Fruit fly (Drosophila melanogaster) whole organism, embryonic: ENCODE results near the gene BckdhA.

Experiments
- Ada2b ChIP-seq: fragments of 200-800 bp; sonication (Bioruptor generic); IDR thresholded peaks from 2 replicates; pipeline ENCODE4 v1.3.6; 2022; ENCODE audit warnings: missing biosample characterization, missing genetic modification characterization
- Atf6 ChIP-seq: fragments of 200-800 bp; sonication (Bioruptor generic); IDR thresholded peaks from 2 replicates; pipeline ENCODE4 v1.3.6; 2022; ENCODE audit warnings: missing biosample characterization, missing genetic modification characterization
- BEAF-32 ChIP-seq: fragments of 200-800 bp; sonication (Bioruptor generic); optimal IDR thresholded peaks from 3 replicates; lab custom pipeline; 2017; ENCODE audit warnings: missing biosample characterization, missing genetic modification characterization, mild to moderate bottlenecking, moderate library complexity, missing genetic modification reagents
- Blimp-1 ChIP-seq: fragments of 200-800 bp; sonication (Bioruptor generic); optimal IDR thresholded peaks from 3 replicates; lab custom pipeline; 2018; ENCODE audit warnings: missing biosample characterization, missing genetic modification characterization, mild to moderate bottlenecking, moderate library complexity, missing genetic modification reagents
- BtbVII ChIP-seq: fragments of 200-800 bp; sonication (Bioruptor generic); optimal IDR thresholded peaks from 3 replicates; lab custom pipeline; 2017; ENCODE audit warnings: missing biosample characterization, mild to moderate bottlenecking, missing genetic modification characterization
- CG10209 ChIP-seq: fragments of 200-800 bp; sonication (Bioruptor generic); optimal IDR thresholded peaks from 3 replicates; lab custom pipeline; 2017; ENCODE audit warnings: missing biosample characterization, mild to moderate bottlenecking, missing genetic modification characterization, missing genetic modification reagents
- CG11456 ChIP-seq: fragments of 200-800 bp; sonication (Bioruptor generic); IDR thresholded peaks from 3 replicates; pipeline ENCODE4 v1.3.6; 2022; ENCODE audit warnings: missing biosample characterization, missing genetic modification characterization
- CG16779 ChIP-seq: fragments of 200-800 bp; sonication (Bioruptor generic); IDR thresholded peaks from 2 replicates; pipeline ENCODE4 v1.3.6; 2022; ENCODE audit warnings: missing biosample characterization, missing genetic modification characterization
- CG17385 ChIP-seq: fragments of 200-800 bp; sonication (Bioruptor generic); optimal IDR thresholded peaks from 3 replicates; lab custom pipeline; 2018; ENCODE audit warnings: missing biosample characterization, mild to moderate bottlenecking, missing genetic modification characterization
- CG18476 ChIP-seq: fragments of 200-800 bp; sonication (Bioruptor generic); optimal IDR thresholded peaks from 2 replicates; lab custom pipeline; 2016; ENCODE audit warnings: missing biosample characterization, mild to moderate bottlenecking, missing genetic modification characterization
- CG18619 ChIP-seq: fragments of 200-800 bp; sonication (Bioruptor generic); optimal IDR thresholded peaks from 3 replicates; lab custom pipeline; 2017; ENCODE audit warnings: missing biosample characterization, mild to moderate bottlenecking, missing genetic modification characterization
- CG2712 ChIP-seq: fragments of 200-800 bp; optimal IDR thresholded peaks from 3 replicates; lab custom pipeline; 2019; ENCODE audit warnings: missing biosample characterization, mild to moderate bottlenecking, missing genetic modification characterization, moderate library complexity
- CG34376 ChIP-seq: fragments of 200-800 bp; sonication (Bioruptor generic); optimal IDR thresholded peaks from 2 replicates; lab custom pipeline; 2018; ENCODE audit warnings: missing biosample characterization, mild to moderate bottlenecking, missing genetic modification characterization
- CG3995 ChIP-seq: fragments of 200-800 bp; sonication (Bioruptor generic); optimal IDR thresholded peaks from 3 replicates; lab custom pipeline; 2016; ENCODE audit warnings: missing biosample characterization, missing genetic modification characterization
- CG42726 ChIP-seq: fragments of 200-800 bp; sonication (Bioruptor generic); IDR thresholded peaks from 2 replicates; pipeline ENCODE4 v1.3.6; 2022; ENCODE audit warnings: missing biosample characterization, missing genetic modification characterization; ENCODE audit not compliant: partially characterized antibody
- CG4730 ChIP-seq: fragments of 200-800 bp; sonication (Bioruptor generic); IDR thresholded peaks from 2 replicates; pipeline ENCODE4 v1.3.6; 2022; ENCODE audit warnings: missing biosample characterization, missing genetic modification characterization
- CG7928 ChIP-seq: fragments of 200-800 bp; sonication (Bioruptor generic); optimal IDR thresholded peaks from 2 replicates; lab custom pipeline; 2017; ENCODE audit warnings: missing biosample characterization, mild to moderate bottlenecking, missing genetic modification characterization
- CG8944 ChIP-seq: fragments of 200-800 bp; sonication (Bioruptor generic); optimal IDR thresholded peaks from 3 replicates; lab custom pipeline; 2016; ENCODE audit warnings: missing biosample characterization, missing genetic modification characterization
- Dp ChIP-seq: fragments of 200-800 bp; sonication (Bioruptor generic); optimal IDR thresholded peaks from 2 replicates; lab custom pipeline; 2018; ENCODE audit warnings: missing biosample characterization, mild to moderate bottlenecking, missing genetic modification characterization, moderate library complexity
- Fer2 ChIP-seq: fragments of 200-800 bp; sonication (Bioruptor generic); optimal IDR thresholded peaks from 2 replicates; lab custom pipeline; 2018; ENCODE audit warnings: missing biosample characterization, mild to moderate bottlenecking, missing genetic modification characterization, moderate library complexity
- Gsc ChIP-seq: fragments of 200-800 bp; sonication (Bioruptor generic); IDR thresholded peaks from 2 replicates; pipeline ENCODE4 v1.3.6; 2022; ENCODE audit warnings: missing biosample characterization, missing genetic modification characterization
- Hmr ChIP-seq: fragments of 200-800 bp; sonication (Bioruptor generic); optimal IDR thresholded peaks from 3 replicates; lab custom pipeline; 2017; ENCODE audit warnings: mild to moderate bottlenecking, missing biosample characterization, missing genetic modification reagents, missing genetic modification characterization
- Hsf ChIP-seq: fragments of 200-800 bp; sonication (Bioruptor generic); optimal IDR thresholded peaks from 3 replicates; lab custom pipeline; 2016; ENCODE audit warnings: missing biosample characterization, missing genetic modification characterization
- Med ChIP-seq: fragments of 200-800 bp; sonication (Bioruptor generic); peaks from one replicate; lab custom pipeline; 2016; ENCODE audit warnings: missing biosample characterization, missing genetic modification characterization, mild to moderate bottlenecking, inconsistent platforms, moderate library complexity
- Ptx1 ChIP-seq: fragments of 200-800 bp; sonication (Bioruptor generic); IDR thresholded peaks from 2 replicates; pipeline ENCODE4 v1.3.6; 2022; ENCODE audit warnings: missing biosample characterization, missing genetic modification characterization
- Ravus ChIP-seq: fragments of 200-800 bp; sonication (Bioruptor generic); IDR thresholded peaks from 2 replicates; pipeline ENCODE4 v1.3.6; 2022; ENCODE audit warnings: missing biosample characterization, missing genetic modification characterization
- Xbp1 ChIP-seq: fragments of 200-800 bp; sonication (Bioruptor generic); optimal IDR thresholded peaks from 3 replicates; lab custom pipeline; 2016; ENCODE audit warnings: missing biosample characterization, mild to moderate bottlenecking, missing genetic modification characterization
- br ChIP-seq: fragments of >200 bp; optimal IDR thresholded peaks from 2 replicates; lab custom pipeline; 2017
- chinmo ChIP-seq: fragments of 200-800 bp; sonication (Bioruptor generic); IDR thresholded peaks from 4 replicates; pipeline ENCODE4 v1.3.6; 2022; ENCODE audit warnings: missing biosample characterization, missing genetic modification characterization; ENCODE audit not compliant: partially characterized antibody
- chm ChIP-seq: fragments of 200-800 bp; sonication (Bioruptor generic); IDR thresholded peaks from 2 replicates; pipeline ENCODE4 v1.3.6; 2022; ENCODE audit warnings: missing biosample characterization, missing genetic modification characterization
- emc ChIP-seq: fragments of 200-800 bp; sonication (Bioruptor generic); optimal IDR thresholded peaks from 2 replicates; lab custom pipeline; 2016; ENCODE audit warnings: missing biosample characterization, missing genetic modification characterization
- eve ChIP-seq, 2 experiments: fragments of >200 bp; optimal IDR thresholded peaks; 2 replicates each; lab custom pipeline; 2017; ENCODE audit warnings: missing biosample characterization in 2 of 2, missing genetic modification characterization in 2 of 2
- fd3F ChIP-seq: fragments of 200-800 bp; sonication (Bioruptor generic); optimal IDR thresholded peaks from 2 replicates; lab custom pipeline; 2018; ENCODE audit warnings: missing biosample characterization, mild to moderate bottlenecking, missing genetic modification characterization, moderate library complexity
- fd64A ChIP-seq: fragments of 200-800 bp; sonication (Bioruptor generic); optimal IDR thresholded peaks from 3 replicates; lab custom pipeline; 2018; ENCODE audit warnings: missing biosample characterization, mild to moderate bottlenecking, missing genetic modification characterization
- gem ChIP-seq: fragments of 200-800 bp; sonication (Bioruptor generic); optimal IDR thresholded peaks from 2 replicates; lab custom pipeline; 2019; ENCODE audit warnings: missing biosample characterization, mild to moderate bottlenecking, missing genetic modification characterization, moderate library complexity
- gt ChIP-seq: fragments of 200-800 bp; sonication (Bioruptor generic); IDR thresholded peaks from 2 replicates; pipeline ENCODE4 v1.3.6; 2022; ENCODE audit warnings: missing biosample characterization, missing genetic modification characterization
- ham ChIP-seq: fragments of 200-800 bp; sonication (Bioruptor generic); IDR thresholded peaks from 2 replicates; pipeline ENCODE4 v1.3.6; 2022; ENCODE audit warnings: missing biosample characterization, missing genetic modification characterization
- hkb ChIP-seq, 2 experiments: fragments of 200-800 bp in 1 of 2; fragments of >200 bp in 1 of 2; sonication (Bioruptor generic) in 1 of 2; IDR thresholded peaks in 1 of 2; optimal IDR thresholded peaks in 1 of 2; 2 replicates each; pipeline versions ENCODE4 v1.3.6 to Lab custom; 2017 to 2022; ENCODE audit warnings: missing biosample characterization in 1 of 2, missing genetic modification characterization in 1 of 2
- kah ChIP-seq: fragments of 200-800 bp; sonication (Bioruptor generic); optimal IDR thresholded peaks from 2 replicates; lab custom pipeline; 2018; ENCODE audit warnings: missing biosample characterization, mild to moderate bottlenecking, missing genetic modification characterization
- maf-S ChIP-seq: fragments of 200-800 bp; sonication (Bioruptor generic); optimal IDR thresholded peaks from 2 replicates; lab custom pipeline; 2016; ENCODE audit warnings: missing biosample characterization, missing genetic modification characterization
- nerfin-1 ChIP-seq: fragments of 200-800 bp; sonication (Bioruptor generic); optimal IDR thresholded peaks from 3 replicates; lab custom pipeline; 2019; ENCODE audit warnings: missing biosample characterization, mild to moderate bottlenecking, missing genetic modification characterization, moderate library complexity
- odd ChIP-seq: fragments of 200-800 bp; sonication (Bioruptor generic); optimal IDR thresholded peaks from 2 replicates; lab custom pipeline; 2017; ENCODE audit warnings: missing biosample characterization, mild to moderate bottlenecking, missing genetic modification characterization
- otp ChIP-seq: fragments of 200-800 bp; sonication (Bioruptor generic); IDR thresholded peaks from 3 replicates; pipeline ENCODE4, ENCODE4 v1.3.6; 2022; ENCODE audit warnings: missing biosample characterization, missing genetic modification characterization
- pita ChIP-seq: fragments of 200-800 bp; sonication (Bioruptor generic); optimal IDR thresholded peaks from 2 replicates; lab custom pipeline; 2017; ENCODE audit warnings: missing biosample characterization, mild to moderate bottlenecking, missing genetic modification characterization
- pros ChIP-seq: fragments of 200-800 bp; sonication (Bioruptor generic); optimal IDR thresholded peaks from 3 replicates; lab custom pipeline; 2019; ENCODE audit warnings: missing biosample characterization, mild to moderate bottlenecking, missing genetic modification characterization, moderate library complexity
- sd ChIP-seq: fragments of 200-800 bp; sonication (Bioruptor generic); optimal IDR thresholded peaks from 3 replicates; lab custom pipeline; 2018; ENCODE audit warnings: missing biosample characterization, mild to moderate bottlenecking, missing genetic modification characterization, moderate library complexity
- sens ChIP-seq: fragments of 200-800 bp; sonication (Bioruptor generic); peaks from one replicate; lab custom pipeline; 2016; ENCODE audit warnings: missing biosample characterization, missing genetic modification characterization
- sna ChIP-seq: fragments of 200-800 bp; sonication (Bioruptor generic); IDR thresholded peaks from 2 replicates; pipeline ENCODE4 v1.3.6; 2022; ENCODE audit warnings: missing biosample characterization, missing genetic modification characterization; ENCODE audit not compliant: partially characterized antibody
- usp ChIP-seq: fragments of >200 bp; optimal IDR thresholded peaks from 2 replicates; lab custom pipeline; 2017; ENCODE audit warnings: missing biosample characterization, missing genetic modification characterization
- wdn ChIP-seq: fragments of 200-800 bp; sonication (Bioruptor generic); IDR thresholded peaks from 2 replicates; pipeline ENCODE4 v1.3.6; 2022; ENCODE audit warnings: missing biosample characterization, missing genetic modification characterization
- zen ChIP-seq: fragments of 200-800 bp; sonication (Bioruptor generic); optimal IDR thresholded peaks from 3 replicates; lab custom pipeline; 2018; ENCODE audit warnings: missing biosample characterization, mild to moderate bottlenecking, missing genetic modification characterization, moderate library complexity
- zfh2 ChIP-seq: fragments of 200-800 bp; sonication (Bioruptor generic); optimal IDR thresholded peaks from 2 replicates; lab custom pipeline; 2016; ENCODE audit warnings: missing biosample characterization, missing genetic modification characterization

Gene BckdhA

dm6 chr3R:9600558-9600959, 45.0 kb downstream of the BckdhA start (continued):
- TF ChIP-seq Xbp1 (GFP tag; lab: Kevin White, UChicago), result no peak
- TF ChIP-seq gem (tag; lab: Kevin White, UChicago), result peak; percentile 57
- no peak for TF ChIP-seq fd64A
- peak; percentile 13; the same call in 1 of the 2 replicates for TF ChIP-seq Ptx1 (GFP tag; lab: Robert Waterston, UW)
- TF ChIP-seq Blimp-1 (GFP tag; lab: Kevin White, UChicago), result peak; percentile 41
- no peak for TF ChIP-seq Hsf (GFP tag; lab: Kevin White, UChicago)
- peak; percentile 72 for TF ChIP-seq sens (GFP tag; lab: Kevin White, UChicago)
- TF ChIP-seq Gsc (GFP tag; lab: Robert Waterston, UW), result no peak
- TF ChIP-seq Hmr, result peak; percentile 65
- TF ChIP-seq CG18619 (GFP tag; lab: Kevin White, UChicago), result peak; percentile 54
- peak; percentile 6 for TF ChIP-seq zen (tag; lab: Kevin White, UChicago)
- no peak for TF ChIP-seq br (lab: Kevin White, UChicago)
- TF ChIP-seq pros (GFP tag; lab: Kevin White, UChicago), result no peak
- TF ChIP-seq maf-S, result no peak
- TF ChIP-seq Atf6, result peak; percentile 40; the same call in 1 of the 2 replicates
- TF ChIP-seq CG16779 (GFP tag; lab: Robert Waterston, UW), result no peak
- TF ChIP-seq Ada2b (GFP tag; lab: Robert Waterston, UW), result no peak
- TF ChIP-seq BtbVII, result peak; percentile 78
- TF ChIP-seq BEAF-32 (GFP tag; lab: Kevin White, UChicago), result no peak
- no peak for TF ChIP-seq otp
- peak; percentile 23 for TF ChIP-seq Fer2 (tag; lab: Kevin White, UChicago)
- TF ChIP-seq CG10209 (GFP tag; lab: Kevin White, UChicago), result peak; percentile 60
- no peak for TF ChIP-seq gt (GFP tag; lab: Robert Waterston, UW)
- TF ChIP-seq fd3F, result peak; percentile 32
- TF ChIP-seq CG42726 (GFP tag; lab: Robert Waterston, UW), result no peak
- 0 out of 2 replicates have a peak, but pooled peaks have one; percentile 34 for TF ChIP-seq wdn (GFP tag; lab: Robert Waterston, UW)
- TF ChIP-seq zfh2 (GFP tag; lab: Kevin White, UChicago), result no peak
- TF ChIP-seq CG3995 (GFP tag; lab: Kevin White, UChicago), result no peak
- no peak for TF ChIP-seq Dp (GFP tag; lab: Kevin White, UChicago)
- TF ChIP-seq odd (GFP tag; lab: Kevin White, UChicago), result peak; percentile 9
- TF ChIP-seq eve (GFP tag; optimal IDR thresholded peaks at IDR 0.05; lab: Kevin White, UChicago), result no peak
- peak; percentile 37 for TF ChIP-seq CG7928 (GFP tag; lab: Kevin White, UChicago)
- peak; percentile 43 for TF ChIP-seq nerfin-1 (tag; lab: Kevin White, UChicago)
- no peak for TF ChIP-seq pita (GFP tag; lab: Kevin White, UChicago)
- peak; percentile 5; the same call in 1 of the 2 replicates for TF ChIP-seq CG4730 (GFP tag; lab: Robert Waterston, UW)
- TF ChIP-seq Ravus (GFP tag; lab: Robert Waterston, UW), result no peak
- TF ChIP-seq CG17385 (GFP tag; lab: Kevin White, UChicago), result peak; percentile 40
- TF ChIP-seq CG18476 (GFP tag; lab: Kevin White, UChicago), result no peak
- TF ChIP-seq emc (GFP tag; lab: Kevin White, UChicago), result no peak

- TF ChIP-seq CG34376 (GFP tag; lab: Kevin White, UChicago), result no peak
- TF ChIP-seq Med (GFP tag; lab: Kevin White, UChicago), result peak; percentile 29
- TF ChIP-seq kah, result peak; percentile 77
- 0 out of 4 replicates have a peak, but pooled peaks have one; percentile 62 for TF ChIP-seq chinmo (GFP tag; lab: Robert Waterston, UW)
- TF ChIP-seq hkb (optimal IDR thresholded peaks at IDR 0.05; lab: Kevin White, UChicago), result no peak
- no peak for TF ChIP-seq hkb (GFP tag; IDR thresholded peaks at IDR 0.05; lab: Robert Waterston, UW)
- TF ChIP-seq CG11456 (GFP tag; lab: Robert Waterston, UW), result no peak
- TF ChIP-seq sna, result no peak
- TF ChIP-seq usp, result no peak
- 0 out of 2 replicates have a peak, but pooled peaks have one; percentile 17 for TF ChIP-seq chm (GFP tag; lab: Robert Waterston, UW)
- no peak for TF ChIP-seq ham (GFP tag; lab: Robert Waterston, UW)
- no peak for TF ChIP-seq CG8944 (GFP tag; lab: Kevin White, UChicago)
- no peak for TF ChIP-seq CG2712 (tag; lab: Kevin White, UChicago)
- TF ChIP-seq sd (tag; lab: Kevin White, UChicago), result no peak
Observed at dm6 chr3R:9601949-9602348, 46.4 kb downstream of the BckdhA start.
